Worm (Caenorhabditis elegans) whole organism, L1 larva: ENCODE measurements around the gene srh-28.
A peak's percentile ranks its signal among the peaks of the same experiment; 100 is the strongest.

Experiments
- C04F5.9 ChIP-seq: sonication (generic microtip); optimal IDR thresholded peaks from 2 replicates; lab custom pipeline; 2016; ENCODE audit warnings: missing genetic modification characterization, missing compliant biosample characterization
- F16B12.6 ChIP-seq: fragments of 150-350 bp; optimal IDR thresholded peaks from 2 replicates; lab custom pipeline; 2014; ENCODE audit warnings: missing biosample characterization, missing genetic modification characterization
- aha-1 ChIP-seq: fragments of 150-350 bp; optimal IDR thresholded peaks from 2 replicates; lab custom pipeline; 2014; ENCODE audit warnings: missing biosample characterization, missing genetic modification characterization
- alr-1 ChIP-seq: fragments of 200-800 bp; sonication (Bioruptor generic); optimal IDR thresholded peaks from 2 replicates; lab custom pipeline; 2018; ENCODE audit warnings: borderline replicate concordance, mild to moderate bottlenecking, missing genetic modification characterization, missing compliant biosample characterization
- aly-2 ChIP-seq: fragments of 150-350 bp; optimal IDR thresholded peaks from 2 replicates; lab custom pipeline; 2014; ENCODE audit warnings: missing biosample characterization, missing genetic modification characterization
- blmp-1 ChIP-seq: fragments of 150-350 bp; optimal IDR thresholded peaks from 2 replicates; lab custom pipeline; 2014; ENCODE audit warnings: missing biosample characterization, missing genetic modification characterization
- ceh-63 ChIP-seq: fragments of 200-800 bp; sonication (Bioruptor generic); optimal IDR thresholded peaks from 2 replicates; lab custom pipeline; 2018; ENCODE audit warnings: mild to moderate bottlenecking, missing genetic modification characterization, missing compliant biosample characterization
- ceh-8 ChIP-seq: fragments of 200-800 bp; sonication (Bioruptor generic); optimal IDR thresholded peaks from 2 replicates; lab custom pipeline; 2018; ENCODE audit warnings: mild to moderate bottlenecking, missing genetic modification characterization, moderate library complexity, missing compliant biosample characterization
- ceh-82 ChIP-seq, 3 experiments: fragments of 150-350 bp in 1 of 3; sonication (generic microtip) in 2 of 3; optimal IDR thresholded peaks; 2 replicates each; lab custom pipeline; 2014 to 2017; ENCODE audit warnings: missing biosample characterization in 3 of 3, missing genetic modification characterization in 3 of 3
- ceh-88 ChIP-seq: fragments of 200-800 bp; sonication (Bioruptor generic); IDR thresholded peaks from 2 replicates; pipeline ENCODE4 v1.3.6; 2022; ENCODE audit warnings: missing genetic modification characterization, missing compliant biosample characterization
- dpl-1 ChIP-seq, 3 experiments: fragments of 150-350 bp in 2 of 3; sonication (generic microtip) in 1 of 3; optimal IDR thresholded peaks; 2 replicates each; lab custom pipeline; 2014 to 2017; ENCODE audit warnings: missing biosample characterization in 3 of 3, missing genetic modification characterization in 3 of 3, missing genetic modification reagents in 3 of 3
- efl-1 ChIP-seq, 4 experiments: fragments of 150-350 bp; optimal IDR thresholded peaks in 3 of 4; peaks in 1 of 4; 1 replicate in 1 of 4; 2 replicates in 3 of 4; lab custom pipeline; 2014; ENCODE audit warnings: missing biosample characterization in 2 of 4, missing genetic modification characterization in 2 of 4, missing genetic modification reagents in 2 of 4
- fkh-8 ChIP-seq: sonication (generic microtip); optimal IDR thresholded peaks from 2 replicates; lab custom pipeline; 2016; ENCODE audit warnings: mild to moderate bottlenecking, missing genetic modification characterization, missing compliant biosample characterization
- hlh-4 ChIP-seq: sonication (generic microtip); optimal IDR thresholded peaks from 2 replicates; lab custom pipeline; 2016; ENCODE audit warnings: mild to moderate bottlenecking, missing genetic modification characterization, missing compliant biosample characterization
- irx-1 ChIP-seq: sonication (generic microtip); optimal IDR thresholded peaks from 2 replicates; lab custom pipeline; 2016; ENCODE audit warnings: missing genetic modification characterization, missing compliant biosample characterization
- lin-13 ChIP-seq: fragments of 150-350 bp; optimal IDR thresholded peaks from 2 replicates; lab custom pipeline; 2014; ENCODE audit warnings: missing biosample characterization, missing genetic modification reagents, missing genetic modification characterization
- lin-14 ChIP-seq: fragments of 200-800 bp; sonication (Bioruptor generic); optimal IDR thresholded peaks from 2 replicates; lab custom pipeline; 2018; ENCODE audit warnings: mild to moderate bottlenecking, missing genetic modification characterization, moderate library complexity, missing compliant biosample characterization
- lin-15B ChIP-seq: fragments of 150-350 bp; sonication (generic microtip); optimal IDR thresholded peaks from 3 replicates; lab custom pipeline; 2014; ENCODE audit warnings: missing biosample characterization, missing genetic modification characterization
- lin-35 ChIP-seq, 2 experiments: fragments of 150-350 bp; optimal IDR thresholded peaks; 2 replicates each; lab custom pipeline; 2014; ENCODE audit warnings: missing biosample characterization in 2 of 2, missing genetic modification characterization in 2 of 2, missing genetic modification reagents in 2 of 2
- lsy-2 ChIP-seq, 2 experiments: fragments of 150-350 bp; optimal IDR thresholded peaks; 2 replicates each; lab custom pipeline; 2014; ENCODE audit warnings: missing biosample characterization in 2 of 2, missing genetic modification characterization in 2 of 2
- nhr-12 ChIP-seq: sonication (generic microtip); optimal IDR thresholded peaks from 2 replicates; lab custom pipeline; 2017; ENCODE audit warnings: missing biosample characterization, missing genetic modification characterization
- nhr-20 ChIP-seq: sonication (generic microtip); optimal IDR thresholded peaks from 2 replicates; lab custom pipeline; 2016; ENCODE audit warnings: mild to moderate bottlenecking, missing genetic modification characterization, missing compliant biosample characterization
- nhr-237 ChIP-seq: fragments of 150-350 bp; optimal IDR thresholded peaks from 2 replicates; lab custom pipeline; 2014; ENCODE audit warnings: missing biosample characterization, missing genetic modification characterization
- nhr-47 ChIP-seq: sonication (generic microtip); optimal IDR thresholded peaks from 2 replicates; lab custom pipeline; 2016; ENCODE audit warnings: mild to moderate bottlenecking, missing genetic modification characterization, moderate library complexity, missing compliant biosample characterization
- nhr-71 ChIP-seq: sonication (generic microtip); optimal IDR thresholded peaks from 2 replicates; lab custom pipeline; 2016; ENCODE audit warnings: mild to moderate bottlenecking, missing genetic modification characterization, moderate library complexity, missing compliant biosample characterization
- nhr-76 ChIP-seq: sonication (generic microtip); optimal IDR thresholded peaks from 2 replicates; lab custom pipeline; 2017; ENCODE audit warnings: missing biosample characterization, missing genetic modification characterization
- nhr-77 ChIP-seq: fragments of 150-350 bp; optimal IDR thresholded peaks from 2 replicates; lab custom pipeline; 2014; ENCODE audit warnings: missing biosample characterization, missing genetic modification characterization
- nhr-85 ChIP-seq: sonication (generic microtip); peaks from one replicate; lab custom pipeline; 2016; ENCODE audit warnings: missing genetic modification characterization, inconsistent platforms, missing compliant biosample characterization
- rnt-1 ChIP-seq: sonication (generic microtip); optimal IDR thresholded peaks from 2 replicates; lab custom pipeline; 2016; ENCODE audit warnings: mild to moderate bottlenecking, missing genetic modification characterization, moderate library complexity, missing compliant biosample characterization
- snpc-4 ChIP-seq: fragments of 150-350 bp; optimal IDR thresholded peaks from 2 replicates; lab custom pipeline; 2014; ENCODE audit warnings: missing biosample characterization, missing genetic modification characterization
- snu-23 ChIP-seq: sonication (generic microtip); optimal IDR thresholded peaks from 2 replicates; lab custom pipeline; 2016; ENCODE audit warnings: missing genetic modification characterization, missing compliant biosample characterization
- swsn-7 ChIP-seq: sonication (generic microtip); optimal IDR thresholded peaks from 2 replicates; lab custom pipeline; 2016; ENCODE audit warnings: missing genetic modification characterization, missing compliant biosample characterization
- tlp-1 ChIP-seq: fragments of 150-350 bp; optimal IDR thresholded peaks from 2 replicates; lab custom pipeline; 2014; ENCODE audit warnings: missing biosample characterization, missing genetic modification characterization
- unc-86 ChIP-seq: sonication (generic microtip); optimal IDR thresholded peaks from 2 replicates; lab custom pipeline; 2016; ENCODE audit warnings: missing genetic modification characterization, missing compliant biosample characterization
- xbp-1 ChIP-seq: sonication (generic microtip); optimal IDR thresholded peaks from 2 replicates; lab custom pipeline; 2016; ENCODE audit warnings: missing genetic modification characterization, missing compliant biosample characterization

The srh-28 gene

ce11 chrV:6796264-6796663, 20.7 kb upstream of the srh-28 start:
- no peak for TF ChIP-seq C04F5.9 (tag; lab: Kevin White, UChicago)
- peak; percentile 32 for TF ChIP-seq nhr-20 (tag; lab: Kevin White, UChicago)
- no peak for TF ChIP-seq nhr-12 (tag; lab: Kevin White, UChicago)
- no peak for TF ChIP-seq efl-1 (optimal IDR thresholded peaks at IDR 0.05; lab: Kevin White, UChicago)
- TF ChIP-seq efl-1 (GFP tag; optimal IDR thresholded peaks at IDR 0.05 in 1 of 2; lab: Kevin White, UChicago): no peak
- TF ChIP-seq nhr-77 (tag; lab: Kevin White, UChicago): no peak
- TF ChIP-seq xbp-1 (tag; lab: Kevin White, UChicago): peak; percentile 13
- no peak for TF ChIP-seq tlp-1
- TF ChIP-seq lsy-2 (tag; optimal IDR thresholded peaks at IDR 0.05; lab: Kevin White, UChicago): no peak
- TF ChIP-seq swsn-7 (tag; lab: Kevin White, UChicago): no peak
- peak; percentile 84 for TF ChIP-seq nhr-85
- peak; percentile 1 for TF ChIP-seq snu-23 (GFP tag; lab: Kevin White, UChicago)
- TF ChIP-seq aly-2 (tag; lab: Kevin White, UChicago): no peak
- no peak for TF ChIP-seq alr-1 (tag; lab: Kevin White, UChicago)
- TF ChIP-seq ceh-88 (GFP tag; lab: Robert Waterston, UW): no peak
- no peak for TF ChIP-seq hlh-4 (tag; lab: Kevin White, UChicago)
- TF ChIP-seq lin-15B (tag; lab: Kevin White, UChicago): no peak
- TF ChIP-seq nhr-237 (tag; lab: Kevin White, UChicago): no peak
- TF ChIP-seq rnt-1 (tag; lab: Kevin White, UChicago): peak; percentile 2
- no peak for TF ChIP-seq nhr-76 (tag; lab: Kevin White, UChicago)
- TF ChIP-seq blmp-1: peak; percentile 10
- no peak for TF ChIP-seq irx-1 (tag; lab: Kevin White, UChicago)
- TF ChIP-seq ceh-82 (tag; optimal IDR thresholded peaks at IDR 0.05; lab: Kevin White, UChicago): no peak
- no peak for TF ChIP-seq aha-1 (tag; lab: Kevin White, UChicago)
- TF ChIP-seq, all 84 proteins: peak for 6

- TF ChIP-seq ceh-8 (GFP tag; lab: Kevin White, UChicago) (no peak), lin-13 (no peak), ceh-82 (tag; optimal IDR thresholded peaks at IDR 0.05; lab: Kevin White, UChicago) (peak in 1 of 3 experiments; percentile 23), lsy-2 (tag; optimal IDR thresholded peaks at IDR 0.05; lab: Kevin White, UChicago) (peak in 1 of 2 experiments; percentile 22), lin-14 (GFP tag; lab: Kevin White, UChicago) (peak; percentile 74), nhr-47 (tag; lab: Kevin White, UChicago) (peak; percentile 12), lin-35 (GFP tag; optimal IDR thresholded peaks at IDR 0.05; lab: Kevin White, UChicago) (peak in 1 of 2 experiments; percentile 3), nhr-71 (tag; lab: Kevin White, UChicago) (peak; percentile 36), snpc-4 (tag; lab: Kevin White, UChicago) (peak; percentile 24), lin-15B (tag; lab: Kevin White, UChicago) (no peak), swsn-7 (tag; lab: Kevin White, UChicago) (peak; percentile 21), C04F5.9 (tag; lab: Kevin White, UChicago) (no peak), fkh-8 (tag; lab: Kevin White, UChicago) (peak; percentile 64), unc-86 (peak; percentile 1), efl-1 (optimal IDR thresholded peaks at IDR 0.05; lab: Kevin White, UChicago) (peak; percentile 3 to 8), efl-1 (GFP tag; optimal IDR thresholded peaks at IDR 0.05 in 1 of 2; lab: Kevin White, UChicago) (peak in 1 of 2 experiments; percentile 49)
These were observed 18.2 kb upstream of the srh-28 start, which contains the start of gene ZC404.1 for ce11 chrV:6793744-6794239. Gene ZC404.1 (plus strand): TSS chrV:6794189.

- TF ChIP-seq dpl-1 (GFP tag; optimal IDR thresholded peaks at IDR 0.05; lab: Kevin White, UChicago) (peak in 2 of 3 experiments; percentile 26 to 70), lsy-2 (tag; optimal IDR thresholded peaks at IDR 0.05; lab: Kevin White, UChicago) (peak in 1 of 2 experiments; percentile 41), F16B12.6 (tag; lab: Kevin White, UChicago) (peak; percentile 31), efl-1 (optimal IDR thresholded peaks at IDR 0.05; lab: Kevin White, UChicago) (peak in 1 of 2 experiments; percentile 48), efl-1 (GFP tag; optimal IDR thresholded peaks at IDR 0.05 in 1 of 2; lab: Kevin White, UChicago) (peak; percentile 8 to 64), lin-35 (GFP tag; optimal IDR thresholded peaks at IDR 0.05; lab: Kevin White, UChicago) (peak; percentile 7 to 60), ceh-63 (GFP tag; lab: Kevin White, UChicago) (no peak)
These were observed 17.4 kb upstream of the srh-28 start for ce11 chrV:6792973-6793372.
